Worm (Caenorhabditis elegans) whole organism, L2 larva: ENCODE measurements around the gene srh-74.
A peak's percentile ranks its signal among the peaks of the same experiment; 100 is the strongest.

Source experiments
- C34F6.9 ChIP-seq: fragments of 150-350 bp; optimal IDR thresholded peaks from 2 replicates; lab custom pipeline; 2014; ENCODE audit warnings: missing biosample characterization, missing genetic modification characterization
- F13H6.1 ChIP-seq: sonication (generic microtip); optimal IDR thresholded peaks from 2 replicates; lab custom pipeline; 2016; ENCODE audit warnings: missing genetic modification characterization, missing compliant biosample characterization
- R02D3.7 ChIP-seq: fragments of 150-350 bp; optimal IDR thresholded peaks from 2 replicates; lab custom pipeline; 2014; ENCODE audit warnings: missing biosample characterization, missing genetic modification characterization
- Y55F3AM.14 ChIP-seq: fragments of 200-800 bp; sonication (Bioruptor generic); optimal IDR thresholded peaks from 2 replicates; lab custom pipeline; 2018; ENCODE audit warnings: mild to moderate bottlenecking, missing genetic modification characterization, missing compliant biosample characterization
- ZK546.5 ChIP-seq: sonication (generic microtip); optimal IDR thresholded peaks from 2 replicates; lab custom pipeline; 2017; ENCODE audit warnings: missing biosample characterization, missing genetic modification characterization
- aly-2 ChIP-seq: fragments of 150-350 bp; optimal IDR thresholded peaks from 2 replicates; lab custom pipeline; 2014; ENCODE audit warnings: missing biosample characterization, missing genetic modification characterization
- ama-1 ChIP-seq: fragments of 150-350 bp; optimal IDR thresholded peaks from 2 replicates; lab custom pipeline; 2018; ENCODE audit warnings: inconsistent platforms
- blmp-1 ChIP-seq: sonication (generic microtip); optimal IDR thresholded peaks from 2 replicates; lab custom pipeline; 2017; ENCODE audit warnings: missing genetic modification characterization, mild to moderate bottlenecking, missing compliant biosample characterization, antibody characterized with exemption, moderate library complexity; ENCODE audit not compliant: insufficient read depth
- ceh-16 ChIP-seq: fragments of 150-350 bp; optimal IDR thresholded peaks from 2 replicates; lab custom pipeline; 2014; ENCODE audit warnings: missing biosample characterization, missing genetic modification characterization
- crh-2 ChIP-seq: sonication (generic microtip); optimal IDR thresholded peaks from 2 replicates; lab custom pipeline; 2017; ENCODE audit warnings: missing biosample characterization, missing genetic modification characterization
- elt-1 ChIP-seq: fragments of 150-350 bp; optimal IDR thresholded peaks from 2 replicates; lab custom pipeline; 2014; ENCODE audit warnings: missing biosample characterization, missing genetic modification characterization
- elt-3 ChIP-seq: sonication (generic microtip); optimal IDR thresholded peaks from 2 replicates; lab custom pipeline; 2017; ENCODE audit warnings: missing biosample characterization, missing genetic modification characterization
- fos-1 ChIP-seq: fragments of 150-350 bp; optimal IDR thresholded peaks from 2 replicates; lab custom pipeline; 2014; ENCODE audit warnings: missing biosample characterization, missing genetic modification characterization
- gmeb-1 ChIP-seq: fragments of 150-350 bp; optimal IDR thresholded peaks from 2 replicates; lab custom pipeline; 2014; ENCODE audit warnings: missing biosample characterization, missing genetic modification characterization
- lin-13 ChIP-seq: fragments of 150-350 bp; optimal IDR thresholded peaks from 2 replicates; lab custom pipeline; 2014; ENCODE audit warnings: missing biosample characterization, missing genetic modification reagents, missing genetic modification characterization
- lin-39 ChIP-seq: fragments of 150-350 bp; optimal IDR thresholded peaks from 2 replicates; lab custom pipeline; 2014; ENCODE audit warnings: missing biosample characterization, missing genetic modification reagents, missing genetic modification characterization
- lsy-2 ChIP-seq, 2 experiments: fragments of 150-350 bp in 1 of 2; sonication (generic microtip) in 1 of 2; optimal IDR thresholded peaks; 2 replicates each; lab custom pipeline; 2014 to 2017; ENCODE audit warnings: missing biosample characterization in 2 of 2, missing genetic modification characterization in 2 of 2
- mab-5 ChIP-seq: fragments of 150-350 bp; optimal IDR thresholded peaks from 2 replicates; lab custom pipeline; 2014; ENCODE audit warnings: missing biosample characterization, missing genetic modification characterization
- mbf-1 ChIP-seq: sonication (generic microtip); optimal IDR thresholded peaks from 2 replicates; lab custom pipeline; 2017; ENCODE audit warnings: missing biosample characterization, missing genetic modification characterization
- nhr-10 ChIP-seq: sonication (generic microtip); optimal IDR thresholded peaks from 2 replicates; lab custom pipeline; 2017; ENCODE audit warnings: missing biosample characterization, missing genetic modification characterization
- nhr-11 ChIP-seq: fragments of 150-350 bp; optimal IDR thresholded peaks from 2 replicates; lab custom pipeline; 2014; ENCODE audit warnings: missing biosample characterization, missing genetic modification characterization
- nhr-12 ChIP-seq: fragments of 150-350 bp; optimal IDR thresholded peaks from 2 replicates; lab custom pipeline; 2014; ENCODE audit warnings: missing biosample characterization, missing genetic modification characterization
- nhr-129 ChIP-seq: fragments of 150-350 bp; optimal IDR thresholded peaks from 2 replicates; lab custom pipeline; 2014; ENCODE audit warnings: missing biosample characterization, missing genetic modification characterization
- nhr-23 ChIP-seq: fragments of 150-350 bp; optimal IDR thresholded peaks from 2 replicates; lab custom pipeline; 2014; ENCODE audit warnings: missing biosample characterization, missing genetic modification reagents, missing genetic modification characterization
- nhr-237 ChIP-seq: fragments of 150-350 bp; optimal IDR thresholded peaks from 2 replicates; lab custom pipeline; 2014; ENCODE audit warnings: missing biosample characterization, missing genetic modification characterization
- nhr-25 ChIP-seq: fragments of 150-350 bp; sonication (generic microtip); optimal IDR thresholded peaks from 3 replicates; lab custom pipeline; 2014; ENCODE audit warnings: missing biosample characterization, missing genetic modification characterization
- nhr-77 ChIP-seq: fragments of 150-350 bp; optimal IDR thresholded peaks from 2 replicates; lab custom pipeline; 2014; ENCODE audit warnings: missing biosample characterization, missing genetic modification characterization
- peb-1 ChIP-seq: fragments of 150-350 bp; optimal IDR thresholded peaks from 2 replicates; lab custom pipeline; 2014; ENCODE audit warnings: missing biosample characterization, missing genetic modification characterization
- sem-4 ChIP-seq: fragments of 150-350 bp; optimal IDR thresholded peaks from 2 replicates; lab custom pipeline; 2014; ENCODE audit warnings: missing biosample characterization, missing genetic modification reagents, missing genetic modification characterization
- skn-1 ChIP-seq: sonication (generic microtip); optimal IDR thresholded peaks from 2 replicates; lab custom pipeline; 2017; ENCODE audit warnings: missing biosample characterization, missing genetic modification characterization
- sma-3 ChIP-seq: sonication (generic microtip); optimal IDR thresholded peaks from 2 replicates; lab custom pipeline; 2016; ENCODE audit warnings: missing genetic modification reagents, missing genetic modification characterization, missing compliant biosample characterization
- sma-9 ChIP-seq, 2 experiments: fragments of 150-350 bp in 1 of 2; sonication (generic microtip) in 1 of 2; optimal IDR thresholded peaks; 2 replicates each; lab custom pipeline; 2014 to 2016; ENCODE audit warnings: missing genetic modification characterization in 2 of 2, mild to moderate bottlenecking in 1 of 2, missing biosample characterization in 1 of 2, missing compliant biosample characterization in 1 of 2, missing genetic modification reagents in 1 of 2, moderate library complexity in 1 of 2
- snpc-4 ChIP-seq: fragments of 150-350 bp; optimal IDR thresholded peaks from 2 replicates; lab custom pipeline; 2014; ENCODE audit warnings: missing biosample characterization, missing genetic modification characterization
- unc-39 ChIP-seq: fragments of 150-350 bp; optimal IDR thresholded peaks from 2 replicates; lab custom pipeline; 2014; ENCODE audit warnings: missing biosample characterization, missing genetic modification characterization
- unc-62 ChIP-seq: fragments of 150-350 bp; optimal IDR thresholded peaks from 2 replicates; lab custom pipeline; 2014; ENCODE audit warnings: missing biosample characterization, missing genetic modification reagents, missing genetic modification characterization
- zag-1 ChIP-seq: fragments of 150-350 bp; optimal IDR thresholded peaks from 2 replicates; lab custom pipeline; 2014; ENCODE audit warnings: missing biosample characterization, missing genetic modification characterization
- ztf-4 ChIP-seq: fragments of 150-350 bp; optimal IDR thresholded peaks from 2 replicates; lab custom pipeline; 2014; ENCODE audit warnings: missing biosample characterization, missing genetic modification characterization

srh-74 gene

ce11 chrV:11046730-11047129 lies 1.8 kb downstream of the srh-74 start, which contains the start of gene dhs-18:
Gene dhs-18 (minus strand): TSS chrV:11046833.
- TF ChIP-seq crh-2 (tag; lab: Kevin White, UChicago) (peak; percentile 26), nhr-25 (tag; lab: Kevin White, UChicago) (no peak), R02D3.7 (no peak), sma-9 (GFP tag; optimal IDR thresholded peaks at IDR 0.05; lab: Kevin White, UChicago) (peak; percentile 30), sma-9 (tag; optimal IDR thresholded peaks at IDR 0.05; lab: Kevin White, UChicago) (no peak)

DNA sequence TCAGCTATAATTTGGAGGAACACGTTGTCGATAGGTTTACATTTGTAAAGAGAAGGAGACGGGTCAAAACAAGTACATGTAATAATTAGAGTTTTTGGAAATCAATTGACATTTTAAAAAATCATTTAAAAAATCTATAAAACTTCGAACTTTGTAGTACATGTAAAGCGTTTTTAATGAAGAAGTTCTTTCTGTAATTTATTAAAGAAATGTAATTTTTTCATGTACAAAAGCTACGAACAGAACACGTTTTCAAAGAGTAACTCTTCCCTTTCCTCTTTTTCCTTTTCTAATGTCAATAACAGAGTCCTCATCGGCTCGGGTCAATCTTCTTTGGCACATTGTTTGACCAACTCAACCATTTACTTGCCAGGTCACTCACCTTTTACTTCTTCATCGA lies 4.8 kb downstream of the srh-74 start, which contains the start of gene C45B11.6:
Gene C45B11.6, plus strand, starts transcription at position 301 of the 400 bp plus-strand sequence.
- TF ChIP-seq R02D3.7 = no peak
- no peak for TF ChIP-seq sma-9 (GFP tag; optimal IDR thresholded peaks at IDR 0.05; lab: Kevin White, UChicago)
- TF ChIP-seq sma-9 (tag; optimal IDR thresholded peaks at IDR 0.05; lab: Kevin White, UChicago) = no peak
- no peak for TF ChIP-seq C34F6.9 (tag; lab: Kevin White, UChicago)
- TF ChIP-seq ZK546.5 (tag; lab: Kevin White, UChicago) = no peak
- TF ChIP-seq nhr-77 (tag; lab: Kevin White, UChicago) = no peak
- no peak for TF ChIP-seq nhr-10
- no peak for TF ChIP-seq mbf-1 (tag; lab: Kevin White, UChicago)
- TF ChIP-seq ztf-4 (tag; lab: Kevin White, UChicago) = no peak
- TF ChIP-seq sem-4 = no peak
- no peak for TF ChIP-seq nhr-23 (tag; lab: Kevin White, UChicago)
- TF ChIP-seq ama-1 (lab: Kevin White, UChicago) = no peak
- TF ChIP-seq, all 48 proteins: peak for 0

ce11 chrV:11042538-11042937 lies 6.0 kb downstream of the srh-74 start, which contains the start of gene C45B11.2:
Gene C45B11.2 (plus strand): TSS chrV:11042710.
- TF ChIP-seq ceh-16 (tag; lab: Kevin White, UChicago) (no peak), fos-1 (tag; lab: Kevin White, UChicago) (peak; percentile 37), nhr-129 (tag; lab: Kevin White, UChicago) (peak; percentile 52), nhr-11 (tag; lab: Kevin White, UChicago) (no peak), skn-1 (tag; lab: Kevin White, UChicago) (no peak)

- TF ChIP-seq elt-1 (tag; lab: Kevin White, UChicago) (no peak), blmp-1 (tag; lab: Kevin White, UChicago) (no peak), sem-4 (no peak), unc-62 (no peak), lsy-2 (tag; optimal IDR thresholded peaks at IDR 0.05; lab: Kevin White, UChicago) (no peak)
Measured at ce11 chrV:11041499-11041898, 7.1 kb downstream of the srh-74 start, which contains the start of gene C45B11.5. Gene C45B11.5 (plus strand): TSS chrV:11041799.

DNA sequence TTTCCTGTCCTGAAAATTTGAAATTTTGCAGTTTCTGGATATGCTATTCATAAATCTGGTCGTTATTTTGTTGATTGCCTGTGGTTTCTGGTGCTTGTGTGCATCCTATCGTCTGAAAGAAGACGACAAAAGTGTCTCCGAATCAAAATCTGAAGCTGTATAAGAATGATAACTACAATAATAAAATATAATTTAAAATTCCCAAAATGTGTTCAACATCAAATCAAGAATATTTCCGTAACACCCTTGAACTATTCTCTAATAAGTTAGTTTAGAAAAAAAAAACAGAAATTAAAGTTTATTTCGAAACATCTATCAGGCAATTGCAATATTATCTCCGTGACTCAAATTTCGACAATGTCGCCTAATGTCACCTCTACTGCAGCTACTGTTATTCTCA lies 8.1 kb downstream of the srh-74 start, which contains the start of gene C45B11.8:
Gene C45B11.8, plus strand, starts transcription at position 301 of the 400 bp plus-strand sequence.
- TF ChIP-seq snpc-4 (tag; lab: Kevin White, UChicago) = no peak
- TF ChIP-seq elt-3 (tag; lab: Kevin White, UChicago) = no peak
- no peak for TF ChIP-seq peb-1 (tag; lab: Kevin White, UChicago)
- TF ChIP-seq zag-1 (tag; lab: Kevin White, UChicago) = no peak
- no peak for TF ChIP-seq nhr-12 (tag; lab: Kevin White, UChicago)
- TF ChIP-seq aly-2 (tag; lab: Kevin White, UChicago) = no peak
- no peak for TF ChIP-seq unc-62

- TF ChIP-seq sem-4 (no peak), unc-39 (tag; lab: Kevin White, UChicago) (no peak), R02D3.7 (no peak), elt-3 (tag; lab: Kevin White, UChicago) (no peak), nhr-237 (tag; lab: Kevin White, UChicago) (no peak), nhr-10 (no peak), gmeb-1 (tag; lab: Kevin White, UChicago) (no peak), lin-13 (no peak), F13H6.1 (no peak), sma-3 (GFP tag; lab: Kevin White, UChicago) (no peak), sma-9 (GFP tag; optimal IDR thresholded peaks at IDR 0.05; lab: Kevin White, UChicago) (no peak), sma-9 (tag; optimal IDR thresholded peaks at IDR 0.05; lab: Kevin White, UChicago) (no peak), unc-62 (no peak), crh-2 (tag; lab: Kevin White, UChicago) (no peak), nhr-77 (tag; lab: Kevin White, UChicago) (no peak), mab-5 (tag; lab: Kevin White, UChicago) (no peak), lin-39 (tag; lab: Kevin White, UChicago) (no peak), Y55F3AM.14 (GFP tag; lab: Kevin White, UChicago) (no peak)
Measured at ce11 chrV:11040020-11040419, 8.6 kb downstream of the srh-74 start, which contains the start of gene C45B11.9. Gene C45B11.9 (plus strand): TSS chrV:11040320.
